Comparison of ENCODE assay signal across 2 fruit fly cellular contexts in the genomic region with DNA sequence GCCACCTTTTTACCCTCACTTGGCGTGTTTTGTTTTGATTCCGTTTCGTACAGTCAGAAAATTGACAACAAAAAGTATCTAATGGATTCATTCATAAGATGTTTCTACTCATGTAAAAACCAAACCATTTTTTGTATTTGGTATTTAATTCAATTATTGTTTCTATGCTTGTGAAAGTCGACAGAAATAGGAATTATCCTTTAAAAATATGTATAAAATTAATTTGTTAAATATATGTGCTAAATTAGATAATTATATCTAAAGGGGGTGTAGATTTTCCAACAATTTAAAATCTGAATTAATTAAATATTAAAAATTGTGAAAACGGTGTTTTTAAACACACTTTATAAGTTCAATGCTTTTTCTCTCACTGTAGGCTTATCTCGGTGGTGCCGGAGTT.
TF ChIP-seq lines count a peak whose summit lies in the region.

No protein-coding gene starts in this region.

TF ChIP-seq in whole organism, embryonic, 481 proteins besides CTCF, POLR2A, EP300 and RAD21 (continued from another document):
- TF ChIP-seq Bgb (GFP tag; IDR thresholded peaks at IDR 0.05; lab: Robert Waterston, UW; ENCODE audit: partially characterized antibody): no peak
- peak; percentile 57 for TF ChIP-seq gem (tag; optimal IDR thresholded peaks at IDR 0.05; lab: Kevin White, UChicago)
- 0 out of 3 replicates have a peak, but pooled peaks have one; percentile 31 for TF ChIP-seq dysf (GFP tag; IDR thresholded peaks at IDR 0.05; lab: Robert Waterston, UW)
- TF ChIP-seq CG2120 (GFP tag; optimal IDR thresholded peaks at IDR 0.05; lab: Kevin White, UChicago): peak; percentile 24
- peak; percentile 30 for TF ChIP-seq scrt (GFP tag; optimal IDR thresholded peaks at IDR 0.05; lab: Kevin White, UChicago)
- TF ChIP-seq CG4360 (GFP tag; IDR thresholded peaks at IDR 0.05; lab: Robert Waterston, UW): no peak
- TF ChIP-seq Deaf1 (tag; optimal IDR thresholded peaks at IDR 0.05; lab: Kevin White, UChicago): peak; percentile 26
- peak; percentile 52 for TF ChIP-seq CG3281 (GFP tag; optimal IDR thresholded peaks at IDR 0.05; lab: Kevin White, UChicago)
- no peak for TF ChIP-seq CG17802 (tag; optimal IDR thresholded peaks at IDR 0.05; lab: Kevin White, UChicago)
- peak; percentile 32 for TF ChIP-seq CG15269 (tag; optimal IDR thresholded peaks at IDR 0.05; lab: Kevin White, UChicago)
- TF ChIP-seq CG4328 (GFP tag; optimal IDR thresholded peaks at IDR 0.05; lab: Kevin White, UChicago): no peak
- TF ChIP-seq CG5180 (GFP tag; optimal IDR thresholded peaks at IDR 0.05; lab: Kevin White, UChicago): peak; percentile 15
- TF ChIP-seq CG17385 (GFP tag; optimal IDR thresholded peaks at IDR 0.05; lab: Kevin White, UChicago): peak; percentile 15
- peak; percentile 30 for TF ChIP-seq cwo (GFP tag; optimal IDR thresholded peaks at IDR 0.05; lab: Kevin White, UChicago)
- TF ChIP-seq Fer1 (GFP tag; optimal IDR thresholded peaks at IDR 0.05; lab: Kevin White, UChicago): peak; percentile 61
- peak; percentile 76 for TF ChIP-seq CG7556 (GFP tag; optimal IDR thresholded peaks at IDR 0.05; lab: Kevin White, UChicago)
- TF ChIP-seq lmd (GFP tag; IDR thresholded peaks at IDR 0.05; lab: Robert Waterston, UW): 0 out of 2 replicates have a peak, but pooled peaks have one; percentile 11
- TF ChIP-seq CG15011 (GFP tag; optimal IDR thresholded peaks at IDR 0.05; lab: Kevin White, UChicago): no peak
- TF ChIP-seq slbo (GFP tag; IDR thresholded peaks at IDR 0.05; lab: Robert Waterston, UW): no peak
- no peak for TF ChIP-seq ash1 (GFP tag; optimal IDR thresholded peaks at IDR 0.05; lab: Kevin White, UChicago)
- TF ChIP-seq Nf-YC (tag; optimal IDR thresholded peaks at IDR 0.05; lab: Kevin White, UChicago): peak; percentile 6
- peak in 1 of 2 experiments; percentile 47 for TF ChIP-seq Hr51 (GFP tag; optimal IDR thresholded peaks at IDR 0.05; lab: Kevin White, UChicago)
- TF ChIP-seq CG18599 (GFP tag; optimal IDR thresholded peaks at IDR 0.05; lab: Kevin White, UChicago): peak; percentile 74
- TF ChIP-seq Blimp-1 (GFP tag; optimal IDR thresholded peaks at IDR 0.05; lab: Kevin White, UChicago): peak; percentile 13
- peak; percentile 45 for TF ChIP-seq grau (tag; optimal IDR thresholded peaks at IDR 0.05; lab: Kevin White, UChicago)
- TF ChIP-seq CG12391 (tag; optimal IDR thresholded peaks at IDR 0.05; lab: Kevin White, UChicago): peak; percentile 13
- no peak for TF ChIP-seq unc-4 (GFP tag; IDR thresholded peaks at IDR 0.05; lab: Robert Waterston, UW; ENCODE audit: partially characterized antibody)
- TF ChIP-seq CG17361 (GFP tag; IDR thresholded peaks at IDR 0.05; lab: Robert Waterston, UW): peak; percentile 52; the same call in 1 of the 3 replicates
- TF ChIP-seq Sox102F (GFP tag; optimal IDR thresholded peaks at IDR 0.05; lab: Kevin White, UChicago): peak; percentile 3
- peak; percentile 47 for TF ChIP-seq dmrt99B (tag; optimal IDR thresholded peaks at IDR 0.05; lab: Kevin White, UChicago)
- peak; percentile 8 for TF ChIP-seq caup (GFP tag; optimal IDR thresholded peaks at IDR 0.05; lab: Kevin White, UChicago; ENCODE audit: severe bottlenecking)
- TF ChIP-seq CG13296 (GFP tag; optimal IDR thresholded peaks at IDR 0.05; lab: Kevin White, UChicago): peak; percentile 28
- peak; percentile 53 for TF ChIP-seq lab (GFP tag; optimal IDR thresholded peaks at IDR 0.05; lab: Kevin White, UChicago)
- no peak for TF ChIP-seq Ravus (GFP tag; IDR thresholded peaks at IDR 0.05; lab: Robert Waterston, UW)
- no peak for TF ChIP-seq fd3F (GFP tag; optimal IDR thresholded peaks at IDR 0.05; lab: Kevin White, UChicago)
- peak; percentile 39; the same call in 2 of the 3 replicates for TF ChIP-seq row (GFP tag; IDR thresholded peaks at IDR 0.05; lab: Robert Waterston, UW)
- peak; percentile 11 for TF ChIP-seq CG10209 (GFP tag; optimal IDR thresholded peaks at IDR 0.05; lab: Kevin White, UChicago)
- TF ChIP-seq Meics (GFP tag; optimal IDR thresholded peaks at IDR 0.05; lab: Kevin White, UChicago): peak; percentile 60
- peak; percentile 38 for TF ChIP-seq CG9727 (GFP tag; optimal IDR thresholded peaks at IDR 0.05; lab: Kevin White, UChicago)

TF ChIP-seq in whole organism, prepupa, 60 proteins besides CTCF, POLR2A, EP300 and RAD21 (continued from another document):
- TF ChIP-seq dac (GFP tag; optimal IDR thresholded peaks at IDR 0.05; lab: Kevin White, UChicago) (no peak), Ets21C (GFP tag; optimal IDR thresholded peaks at IDR 0.05; lab: Kevin White, UChicago) (no peak), net (GFP tag; optimal IDR thresholded peaks at IDR 0.05; lab: Kevin White, UChicago) (no peak), CG16779 (tag; optimal IDR thresholded peaks at IDR 0.05; lab: Kevin White, UChicago) (no peak), pdm3 (GFP tag; optimal IDR thresholded peaks at IDR 0.05; lab: Kevin White, UChicago) (no peak), CG6854 (GFP tag; optimal IDR thresholded peaks at IDR 0.05; lab: Kevin White, UChicago) (no peak), CG9139 (GFP tag; optimal IDR thresholded peaks at IDR 0.05; lab: Kevin White, UChicago) (no peak), topi (GFP tag; optimal IDR thresholded peaks at IDR 0.05; lab: Kevin White, UChicago) (no peak), Blimp-1 (GFP tag; optimal IDR thresholded peaks at IDR 0.05; lab: Kevin White, UChicago) (no peak), CG1621 (tag; optimal IDR thresholded peaks at IDR 0.05; lab: Kevin White, UChicago) (no peak), Hr38 (GFP tag; optimal IDR thresholded peaks at IDR 0.05; lab: Kevin White, UChicago) (no peak), Hr39 (GFP tag; optimal IDR thresholded peaks at IDR 0.05; lab: Kevin White, UChicago) (no peak), spab (GFP tag; optimal IDR thresholded peaks at IDR 0.05; lab: Kevin White, UChicago) (no peak), Met (GFP tag; optimal IDR thresholded peaks at IDR 0.05; lab: Kevin White, UChicago) (no peak), CG6276 (GFP tag; optimal IDR thresholded peaks at IDR 0.05; lab: Kevin White, UChicago) (no peak), CG11902 (GFP tag; optimal IDR thresholded peaks at IDR 0.05; lab: Kevin White, UChicago) (no peak), Sox14 (GFP tag; optimal IDR thresholded peaks at IDR 0.05; lab: Kevin White, UChicago) (no peak), Eip75B (GFP tag; optimal IDR thresholded peaks at IDR 0.05; lab: Kevin White, UChicago) (no peak), CG11294 (GFP tag; IDR thresholded peaks at IDR 0.05; lab: Robert Waterston, UW) (no peak), CG6163 (GFP tag; IDR thresholded peaks at IDR 0.05; lab: Robert Waterston, UW) (no peak), CG6808 (GFP tag; optimal IDR thresholded peaks at IDR 0.05; lab: Kevin White, UChicago) (peak; percentile 13), Lpt (GFP tag; optimal IDR thresholded peaks at IDR 0.05; lab: Kevin White, UChicago) (no peak), ss (GFP tag; optimal IDR thresholded peaks at IDR 0.05; lab: Kevin White, UChicago) (peak in 1 of 2 experiments; percentile 36), CG10631 (GFP tag; optimal IDR thresholded peaks at IDR 0.05; lab: Kevin White, UChicago) (peak; percentile 16), OdsH (GFP tag; optimal IDR thresholded peaks at IDR 0.05; lab: Kevin White, UChicago) (no peak), CG10669 (GFP tag; optimal IDR thresholded peaks at IDR 0.05; lab: Kevin White, UChicago) (no peak), CG31627 (GFP tag; optimal IDR thresholded peaks at IDR 0.05; lab: Kevin White, UChicago) (no peak), CG11762 (GFP tag; optimal IDR thresholded peaks at IDR 0.05; lab: Kevin White, UChicago; ENCODE audit: insufficient read depth) (no peak), Hr4 (GFP tag; optimal IDR thresholded peaks at IDR 0.05; lab: Kevin White, UChicago) (no peak), Eip93F (GFP tag; optimal IDR thresholded peaks at IDR 0.05; lab: Kevin White, UChicago) (no peak), dsx (GFP tag; optimal IDR thresholded peaks at IDR 0.05; lab: Kevin White, UChicago; ENCODE audit: poor library complexity, severe bottlenecking) (peak; percentile 8), CG8319 (GFP tag; optimal IDR thresholded peaks at IDR 0.05; lab: Kevin White, UChicago) (no peak), fkh (GFP tag; optimal IDR thresholded peaks at IDR 0.05; lab: Kevin White, UChicago) (no peak), Eip78C (GFP tag; lab: Kevin White, UChicago) (peak; percentile 46), CG4318 (GFP tag; optimal IDR thresholded peaks at IDR 0.05; lab: Kevin White, UChicago) (no peak), achi (GFP tag; optimal IDR thresholded peaks at IDR 0.05; lab: Kevin White, UChicago) (no peak)
